Worm (Caenorhabditis elegans) whole organism, midembryonic: Measurements from ENCODE around the gene attf-5.

ENCODE experiments used
- T22C8.4 ChIP-seq: fragments of 200-800 bp; sonication (Bioruptor generic); IDR thresholded peaks from 2 replicates; pipeline ENCODE4 v1.3.6; 2022; ENCODE audit warnings: missing genetic modification characterization, missing compliant biosample characterization
- flt-1 ChIP-seq: fragments of 200-800 bp; sonication (Bioruptor generic); IDR thresholded peaks from 2 replicates; pipeline ENCODE4 v1.3.6; 2022; ENCODE audit warnings: missing genetic modification characterization, missing compliant biosample characterization
- klf-2 ChIP-seq: fragments of 200-800 bp; sonication (Bioruptor generic); conservative IDR thresholded peaks from 2 replicates; pipeline ENCODE4 v1.3.6; 2022; ENCODE audit warnings: missing genetic modification reagents, missing genetic modification characterization, missing compliant biosample characterization
- med-1 ChIP-seq: sonication (generic microtip); optimal IDR thresholded peaks from 2 replicates; lab custom pipeline; 2017; ENCODE audit warnings: missing genetic modification characterization, mild to moderate bottlenecking, missing compliant biosample characterization, antibody characterized with exemption, missing genetic modification reagents; ENCODE audit not compliant: insufficient read depth
- ref-1 ChIP-seq: fragments of 200-800 bp; sonication (Bioruptor generic); conservative IDR thresholded peaks from 2 replicates; pipeline ENCODE4 v1.3.6; 2022; ENCODE audit warnings: missing genetic modification reagents, missing genetic modification characterization, missing compliant biosample characterization
- tab-1 ChIP-seq: fragments of 200-800 bp; sonication (Bioruptor generic); IDR thresholded peaks from 2 replicates; pipeline ENCODE4 v1.3.6; 2022; ENCODE audit warnings: missing genetic modification characterization, missing compliant biosample characterization
- ztf-23 ChIP-seq: fragments of 200-800 bp; sonication (Bioruptor generic); IDR thresholded peaks from 2 replicates; pipeline ENCODE4 v1.3.6; 2022; ENCODE audit warnings: missing genetic modification reagents, missing genetic modification characterization, missing compliant biosample characterization

DNA sequence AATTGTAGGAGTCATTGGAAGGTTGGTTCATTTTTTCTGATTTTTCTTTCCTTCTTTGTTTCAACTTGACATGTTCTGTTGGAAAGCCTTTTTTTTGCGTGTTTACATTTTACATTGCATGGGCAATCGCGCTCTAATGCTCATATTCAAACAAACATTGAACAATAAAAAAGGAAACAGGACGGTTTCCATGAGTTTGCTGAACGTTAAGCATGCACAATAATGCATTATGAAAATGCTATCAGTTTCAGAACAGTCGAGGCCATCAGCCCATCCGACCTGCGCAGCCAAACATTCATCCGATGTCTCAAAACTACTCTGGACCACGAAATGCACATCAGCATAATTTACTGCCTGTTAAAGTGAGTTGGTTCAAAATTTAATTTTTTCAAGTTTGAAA lies 2.4 kb downstream of the attf-5 start:
- TF ChIP-seq T22C8.4 (GFP tag; lab: Robert Waterston, UW) (no peak), flt-1 (GFP tag; lab: Robert Waterston, UW) (no peak), ztf-23 (GFP tag; lab: Robert Waterston, UW) (no peak), med-1 (GFP tag; lab: Kevin White, UChicago) (no peak), klf-2 (GFP tag; lab: Robert Waterston, UW) (no peak), ref-1 (no peak), tab-1 (GFP tag; lab: Robert Waterston, UW) (no peak)
